Worm (Caenorhabditis elegans): Measurements from ENCODE around the gene dpy-8.

DNA sequence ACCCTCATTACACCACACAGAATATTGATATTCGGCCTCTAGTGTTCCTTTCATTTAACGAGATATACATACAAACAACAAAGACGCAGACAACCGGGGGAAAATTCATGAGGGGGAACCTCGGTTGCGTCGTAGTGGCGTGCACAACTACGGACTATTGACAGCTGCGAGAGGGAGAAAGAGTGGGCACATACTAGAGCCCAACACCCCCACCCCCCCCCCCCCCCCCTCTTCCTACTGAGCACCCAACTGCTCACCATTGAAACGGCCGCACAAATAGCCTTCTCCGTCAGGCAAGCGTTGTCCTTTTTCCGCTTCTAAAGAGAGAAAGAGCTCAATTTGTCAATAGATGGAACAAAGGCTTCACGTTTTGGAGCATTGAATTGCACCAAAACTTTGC, 10.1 kb downstream of the dpy-8 start:
- no peak for TF ChIP-seq ceh-30 (tag; optimal IDR thresholded peaks at IDR 0.05)
- TF ChIP-seq ceh-34 (tag; optimal IDR thresholded peaks at IDR 0.05): no peak
- TF ChIP-seq K02D7.2 (tag; optimal IDR thresholded peaks at IDR 0.05): no peak
- TF ChIP-seq ahr-1 (tag; optimal IDR thresholded peaks at IDR 0.05): no peak
- no peak for TF ChIP-seq C38D4.7 (GFP tag; optimal IDR thresholded peaks at IDR 0.05)
- TF ChIP-seq eyg-1 (tag; optimal IDR thresholded peaks at IDR 0.05): no peak
- no peak for TF ChIP-seq gmeb-2 (tag; optimal IDR thresholded peaks at IDR 0.05)
- no peak for TF ChIP-seq sox-2 (GFP tag; IDR thresholded peaks at IDR 0.05)
- TF ChIP-seq pha-2 (tag; optimal IDR thresholded peaks at IDR 0.05): peak; percentile 71
